Fruit fly (Drosophila melanogaster) whole organism, adult: ENCODE measurements around the gene CG4842.
A peak's percentile ranks its signal among the peaks of the same experiment; 100 is the strongest.

ENCODE experiments used
- CG33017 ChIP-seq: fragments of 200-800 bp; sonication (Bioruptor generic); optimal IDR thresholded peaks from 2 replicates; lab custom pipeline; 2018; ENCODE audit warnings: missing biosample characterization, mild to moderate bottlenecking, missing genetic modification characterization, moderate library complexity
- kay ChIP-seq: fragments of 200-800 bp; sonication (Bioruptor generic); peaks from one replicate; lab custom pipeline; 2016; ENCODE audit warnings: missing biosample characterization, missing genetic modification characterization, borderline replicate concordance

Gene CG4842

DNA sequence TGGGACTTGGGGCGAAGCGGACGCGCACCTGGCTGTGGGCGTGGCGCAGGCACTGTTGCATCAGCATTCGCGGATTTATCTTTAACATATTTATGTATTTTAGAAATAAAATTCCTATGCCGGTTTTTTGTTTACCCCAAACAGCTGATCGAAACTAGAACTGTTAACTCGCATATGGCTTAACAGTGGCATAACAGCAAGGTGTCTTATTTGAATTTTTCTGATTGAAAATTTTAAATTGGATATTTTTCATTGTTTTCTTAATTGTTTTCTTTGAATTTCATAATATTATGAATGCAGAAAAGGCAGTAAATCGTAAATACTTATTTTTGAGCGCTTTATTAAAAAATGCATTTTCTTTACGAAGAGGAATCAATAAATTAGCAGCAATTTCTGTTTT, 48.8 kb downstream of the CG4842 start, which contains the start of gene GluRS-m:
GluRS-m (minus strand) TSS at position 154 of the 400 bp plus-strand sequence.
- TF ChIP-seq CG33017 (no peak), kay (peak; percentile 71)
